Fruit fly (Drosophila melanogaster): ENCODE results near the gene CG17712.
A peak's percentile ranks its signal among the peaks of the same experiment; 100 is the strongest.

Gene CG17712

dm6 chr2L:1735133-1735532 lies 16.8 kb downstream of the CG17712 start (continued):
- TF ChIP-seq E2f2 (GFP tag; IDR thresholded peaks at IDR 0.05) (no peak), CG17359 (tag; optimal IDR thresholded peaks at IDR 0.05) (peak; percentile 10), chinmo (GFP tag; IDR thresholded peaks at IDR 0.05; ENCODE audit: partially characterized antibody) (0 out of 4 replicates have a peak, but pooled peaks have one; percentile 50), Tbp (GFP tag; optimal IDR thresholded peaks at IDR 0.05) (no peak), CG14965 (GFP tag; optimal IDR thresholded peaks at IDR 0.05; ENCODE audit: borderline replicate concordance) (no peak), CG6654 (GFP tag; optimal IDR thresholded peaks at IDR 0.05) (no peak), tx (GFP tag; optimal IDR thresholded peaks at IDR 0.05) (no peak), CG17568 (GFP tag; optimal IDR thresholded peaks at IDR 0.05) (peak; percentile 58), MTF-1 (GFP tag; optimal IDR thresholded peaks at IDR 0.05; ENCODE audit: borderline replicate concordance) (peak; percentile 6), crol (GFP tag; IDR thresholded peaks at IDR 0.05) (no peak), TFAM (GFP tag; optimal IDR thresholded peaks at IDR 0.05) (no peak), CG15601 (tag; optimal IDR thresholded peaks at IDR 0.05) (peak; percentile 49), fd64A (GFP tag; optimal IDR thresholded peaks at IDR 0.05) (peak; percentile 12), B-H1 (GFP tag; IDR thresholded peaks at IDR 0.05) (no peak), CG1233 (GFP tag; optimal IDR thresholded peaks at IDR 0.05) (no peak), CG2889 (GFP tag; IDR thresholded peaks at IDR 0.05) (no peak), Rfx (GFP tag; IDR thresholded peaks at IDR 0.05) (no peak), peb (GFP tag; IDR thresholded peaks at IDR 0.05) (no peak), CG17186 (GFP tag; optimal IDR thresholded peaks at IDR 0.05) (no peak), CG10209 (GFP tag; optimal IDR thresholded peaks at IDR 0.05) (no peak), CG6765 (GFP tag; optimal IDR thresholded peaks at IDR 0.05) (no peak), CG4328 (GFP tag; optimal IDR thresholded peaks at IDR 0.05) (no peak), crp (GFP tag; optimal IDR thresholded peaks at IDR 0.05) (no peak), twi (tag; optimal IDR thresholded peaks at IDR 0.05) (no peak), Myb (GFP tag; optimal IDR thresholded peaks at IDR 0.05) (no peak), toy (GFP tag; IDR thresholded peaks at IDR 0.05) (no peak), cad (GFP tag; optimal IDR thresholded peaks at IDR 0.05) (no peak), lola (GFP tag; optimal IDR thresholded peaks at IDR 0.05) (no peak), nau (GFP tag; optimal IDR thresholded peaks at IDR 0.05) (no peak), CG1529 (GFP tag; optimal IDR thresholded peaks at IDR 0.05) (no peak), Mad (GFP tag; optimal IDR thresholded peaks at IDR 0.05) (no peak), CG2678 (tag; optimal IDR thresholded peaks at IDR 0.05) (peak; percentile 17), HLH54F (GFP tag; optimal IDR thresholded peaks at IDR 0.05) (no peak), PHDP (tag; optimal IDR thresholded peaks at IDR 0.05) (peak; percentile 9), E2f1 (GFP tag; IDR thresholded peaks at IDR 0.05) (no peak), bbx (GFP tag; IDR thresholded peaks at IDR 0.05; ENCODE audit: partially characterized antibody) (no peak), Hr39 (optimal IDR thresholded peaks at IDR 0.05) (no peak), Poxn (GFP tag; IDR thresholded peaks at IDR 0.05) (no peak), sd (tag; optimal IDR thresholded peaks at IDR 0.05) (peak; percentile 32), Ssrp (tag; optimal IDR thresholded peaks at IDR 0.05) (no peak), Adf1 (GFP tag; IDR thresholded peaks at IDR 0.05) (no peak), CG11247 (GFP tag; IDR thresholded peaks at IDR 0.05) (no peak), yki (optimal IDR thresholded peaks at IDR 0.05) (no peak), Pdp1 (GFP tag; optimal IDR thresholded peaks at IDR 0.05) (no peak), CG11560 (tag; IDR thresholded peaks at IDR 0.05) (no peak), jigr1 (GFP tag; IDR thresholded peaks at IDR 0.05) (no peak), lab (GFP tag; optimal IDR thresholded peaks at IDR 0.05) (peak; percentile 33), Six4 (GFP tag; optimal IDR thresholded peaks at IDR 0.05) (no peak), CG3163 (GFP tag; optimal IDR thresholded peaks at IDR 0.05) (no peak), CG9797 (GFP tag; optimal IDR thresholded peaks at IDR 0.05) (no peak), CG10267 (tag; optimal IDR thresholded peaks at IDR 0.05) (no peak), gem (tag; optimal IDR thresholded peaks at IDR 0.05) (peak; percentile 22)
